Worm (Caenorhabditis elegans) whole organism, L4 larva: ENCODE results near the gene srm-5.

Experiments
- F44E2.7 ChIP-seq: fragments of 200-800 bp; sonication (Bioruptor generic); IDR thresholded peaks from 2 replicates; pipeline ENCODE4 v2.1.2; 2022; ENCODE audit warnings: missing genetic modification characterization, missing compliant biosample characterization
- fkh-10 ChIP-seq: fragments of 150-350 bp; optimal IDR thresholded peaks from 2 replicates; lab custom pipeline; 2014; ENCODE audit warnings: missing biosample characterization, missing genetic modification reagents, missing genetic modification characterization
- lim-7 ChIP-seq: fragments of 200-800 bp; sonication (Bioruptor generic); IDR thresholded peaks from 2 replicates; pipeline ENCODE4 v1.3.6; 2022; ENCODE audit warnings: missing genetic modification characterization, missing compliant biosample characterization
- lir-3 ChIP-seq: sonication (generic microtip); optimal IDR thresholded peaks from 2 replicates; lab custom pipeline; 2016; ENCODE audit warnings: mild to moderate bottlenecking, missing genetic modification characterization, missing compliant biosample characterization
- nhr-77 ChIP-seq: fragments of 150-350 bp; optimal IDR thresholded peaks from 2 replicates; lab custom pipeline; 2014; ENCODE audit warnings: missing biosample characterization, missing genetic modification characterization
- pha-4 ChIP-seq, 2 experiments: fragments of 150-350 bp in 1 of 2; fragments of 200-800 bp in 1 of 2; sonication (Bioruptor generic) in 1 of 2; IDR thresholded peaks in 1 of 2; optimal IDR thresholded peaks in 1 of 2; 2 replicates each; pipeline versions ENCODE4 v1.3.6 to Lab custom; 2014 to 2022; ENCODE audit warnings: missing genetic modification characterization in 2 of 2, missing genetic modification reagents in 2 of 2, missing biosample characterization in 1 of 2, missing compliant biosample characterization in 1 of 2
- saeg-2 ChIP-seq: fragments of 200-800 bp; sonication (Bioruptor generic); IDR thresholded peaks from 2 replicates; pipeline ENCODE4 v1.3.6; 2022; ENCODE audit warnings: missing genetic modification reagents, missing genetic modification characterization, missing compliant biosample characterization
- snpc-4 ChIP-seq: fragments of 150-350 bp; optimal IDR thresholded peaks from 2 replicates; lab custom pipeline; 2014; ENCODE audit warnings: missing biosample characterization, missing genetic modification characterization
- zip-11 ChIP-seq: fragments of 200-800 bp; sonication (Bioruptor generic); IDR thresholded peaks from 2 replicates; pipeline ENCODE4 v1.3.6; 2022; ENCODE audit warnings: missing genetic modification characterization, missing compliant biosample characterization

- TF ChIP-seq zip-11 (GFP tag; lab: Robert Waterston, UW), result 0 out of 2 replicates have a peak, but pooled peaks have one; percentile 22
- peak; percentile 67 for TF ChIP-seq pha-4 (GFP tag; IDR thresholded peaks at IDR 0.05; lab: Robert Waterston, UW)
- no peak for TF ChIP-seq pha-4 (tag; optimal IDR thresholded peaks at IDR 0.05; lab: Kevin White, UChicago)
- no peak for TF ChIP-seq fkh-10 (GFP tag; lab: Kevin White, UChicago)
- TF ChIP-seq saeg-2 (GFP tag; lab: Robert Waterston, UW), result 0 out of 2 replicates have a peak, but pooled peaks have one; percentile 48
- no peak for TF ChIP-seq F44E2.7
- no peak for TF ChIP-seq lim-7 (GFP tag; lab: Robert Waterston, UW)
- no peak for TF ChIP-seq nhr-77 (tag; lab: Kevin White, UChicago)
- no peak for TF ChIP-seq lir-3 (tag; lab: Kevin White, UChicago)
- no peak for TF ChIP-seq snpc-4
Observed at ce11 chrV:14354258-14354877, 19.4 kb downstream of the srm-5 start, which contains the start of gene Y49A3A.3.
